In the genomic region with DNA sequence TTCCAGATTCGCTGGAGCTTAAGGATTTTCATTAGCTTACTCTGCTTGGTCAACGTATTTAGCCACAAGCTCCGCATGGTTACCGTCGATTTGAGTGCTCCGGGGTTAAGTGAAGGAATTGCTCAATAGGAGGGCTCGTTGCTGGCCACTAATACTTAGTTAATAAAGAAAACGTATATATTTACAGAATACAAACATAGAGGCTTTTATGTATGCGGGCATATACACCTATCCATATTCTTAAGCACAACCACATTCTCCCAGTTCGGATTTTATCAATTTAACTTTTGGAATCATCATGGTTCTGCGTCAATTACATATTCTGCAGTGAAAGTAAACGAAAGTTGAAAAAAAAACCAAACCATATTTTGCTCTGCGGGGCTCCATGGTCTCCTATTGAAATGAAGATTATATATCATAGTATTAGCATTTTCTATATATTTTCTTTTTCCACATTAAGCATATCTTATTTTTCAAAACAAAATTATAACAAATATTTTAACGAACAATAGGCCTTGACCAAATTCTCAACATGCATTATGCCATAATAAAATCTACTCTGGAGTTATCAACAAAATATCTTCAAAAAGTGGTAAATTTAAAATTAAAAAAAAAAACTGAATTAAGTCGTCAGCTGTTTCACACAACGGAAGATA, we compare ENCODE assay signal across 3 fruit fly cellular contexts.
TF ChIP-seq lines count a peak whose summit lies in the region.

A gene (plus strand): TSS at position 564 of the 656 bp plus-strand sequence.
A gene (minus strand): TSS at position 606 of the 656 bp plus-strand sequence.

- TF ChIP-seq CTCF in whole organism, embryonic (GFP tag; optimal IDR thresholded peaks at IDR 0.05; lab: Kevin White, UChicago): no peak

TF ChIP-seq in whole organism, adult, 20 proteins besides CTCF, POLR2A, EP300 and RAD21:
- TF ChIP-seq toe (GFP tag; optimal IDR thresholded peaks at IDR 0.05; lab: Kevin White, UChicago) (no peak), kay (GFP tag; lab: Kevin White, UChicago; ENCODE audit: borderline replicate concordance) (no peak), Clk (GFP tag; optimal IDR thresholded peaks at IDR 0.05; lab: Kevin White, UChicago) (no peak), Mnt (GFP tag; optimal IDR thresholded peaks at IDR 0.05; lab: Kevin White, UChicago) (no peak), Hr96 (GFP tag; optimal IDR thresholded peaks at IDR 0.05; lab: Kevin White, UChicago) (no peak), CG5204 (GFP tag; optimal IDR thresholded peaks at IDR 0.05; lab: Kevin White, UChicago) (peak; percentile 33), ovo (GFP tag; optimal IDR thresholded peaks at IDR 0.05; lab: Kevin White, UChicago) (no peak), CG11617 (GFP tag; optimal IDR thresholded peaks at IDR 0.05; lab: Kevin White, UChicago) (no peak), CG33017 (tag; optimal IDR thresholded peaks at IDR 0.05; lab: Kevin White, UChicago) (no peak), CG14711 (tag; optimal IDR thresholded peaks at IDR 0.05; lab: Kevin White, UChicago) (no peak), tj (GFP tag; optimal IDR thresholded peaks at IDR 0.05; lab: Kevin White, UChicago) (no peak), CG12768 (GFP tag; optimal IDR thresholded peaks at IDR 0.05; lab: Kevin White, UChicago) (peak; percentile 45), cic (GFP tag; optimal IDR thresholded peaks at IDR 0.05; lab: Kevin White, UChicago) (no peak)
TF ChIP-seq in whole organism, adult: peak in this region for 2.

TF ChIP-seq in whole organism, embryonic, 481 proteins besides CTCF, POLR2A, EP300 and RAD21 (continues in another document):
- TF ChIP-seq corto (GFP tag; optimal IDR thresholded peaks at IDR 0.05; lab: Kevin White, UChicago) (no peak), cad (GFP tag; optimal IDR thresholded peaks at IDR 0.05; lab: Kevin White, UChicago) (no peak), CG7963 (GFP tag; IDR thresholded peaks at IDR 0.05; lab: Robert Waterston, UW; ENCODE audit: partially characterized antibody) (no peak), HLH3B (GFP tag; IDR thresholded peaks at IDR 0.05; lab: Robert Waterston, UW) (no peak), B-H2 (GFP tag; optimal IDR thresholded peaks at IDR 0.05; lab: Kevin White, UChicago) (peak; percentile 42), trh (GFP tag; optimal IDR thresholded peaks at IDR 0.05; lab: Kevin White, UChicago) (no peak), grn (GFP tag; optimal IDR thresholded peaks at IDR 0.05; lab: Kevin White, UChicago) (no peak), usp (GFP tag; optimal IDR thresholded peaks at IDR 0.05; lab: Kevin White, UChicago) (no peak), CG17385 (GFP tag; optimal IDR thresholded peaks at IDR 0.05; lab: Kevin White, UChicago) (peak; percentile 15), CG7786 (GFP tag; optimal IDR thresholded peaks at IDR 0.05; lab: Kevin White, UChicago) (no peak), E2f2 (GFP tag; IDR thresholded peaks at IDR 0.05; lab: Robert Waterston, UW) (no peak), H15 (GFP tag; IDR thresholded peaks at IDR 0.05; lab: Robert Waterston, UW) (no peak), gem (tag; optimal IDR thresholded peaks at IDR 0.05; lab: Kevin White, UChicago) (peak; percentile 3), danr (GFP tag; IDR thresholded peaks at IDR 0.05; lab: Robert Waterston, UW) (no peak), Dbx (GFP tag; IDR thresholded peaks at IDR 0.05; lab: Robert Waterston, UW) (no peak), ems (GFP tag; optimal IDR thresholded peaks at IDR 0.05; lab: Kevin White, UChicago) (no peak), lbe (GFP tag; optimal IDR thresholded peaks at IDR 0.05; lab: Kevin White, UChicago) (no peak), CG15514 (GFP tag; optimal IDR thresholded peaks at IDR 0.05; lab: Kevin White, UChicago) (peak; percentile 27), CG8765 (GFP tag; IDR thresholded peaks at IDR 0.05; lab: Robert Waterston, UW) (no peak), CG12299 (tag; optimal IDR thresholded peaks at IDR 0.05; lab: Kevin White, UChicago) (no peak), Eip74EF (GFP tag; optimal IDR thresholded peaks at IDR 0.05; lab: Kevin White, UChicago) (peak in 1 of 2 experiments; percentile 3), CG10654 (GFP tag; optimal IDR thresholded peaks at IDR 0.05; lab: Kevin White, UChicago) (peak; percentile 38), CoRest (tag; optimal IDR thresholded peaks at IDR 0.05; lab: Kevin White, UChicago) (peak; percentile 8), CG6175 (GFP tag; IDR thresholded peaks at IDR 0.05; lab: Robert Waterston, UW) (no peak), CG9817 (tag; optimal IDR thresholded peaks at IDR 0.05; lab: Kevin White, UChicago) (no peak), aop (GFP tag; IDR thresholded peaks at IDR 0.05; lab: Robert Waterston, UW) (no peak), CG7357 (GFP tag; IDR thresholded peaks at IDR 0.05; lab: Robert Waterston, UW) (no peak), caup (GFP tag; optimal IDR thresholded peaks at IDR 0.05; lab: Kevin White, UChicago; ENCODE audit: severe bottlenecking) (no peak), CG12071 (GFP tag; optimal IDR thresholded peaks at IDR 0.05; lab: Kevin White, UChicago) (no peak), CG11085 (GFP tag; IDR thresholded peaks at IDR 0.05; lab: Robert Waterston, UW) (no peak), CG33213 (GFP tag; optimal IDR thresholded peaks at IDR 0.05; lab: Kevin White, UChicago) (no peak), CG4707 (GFP tag; optimal IDR thresholded peaks at IDR 0.05; lab: Kevin White, UChicago) (no peak), sim (GFP tag; IDR thresholded peaks at IDR 0.05; lab: Robert Waterston, UW) (no peak), CG18619 (GFP tag; optimal IDR thresholded peaks at IDR 0.05; lab: Kevin White, UChicago) (no peak), fd3F (GFP tag; optimal IDR thresholded peaks at IDR 0.05; lab: Kevin White, UChicago) (peak; percentile 12), lola (GFP tag; optimal IDR thresholded peaks at IDR 0.05; lab: Kevin White, UChicago) (peak in 1 of 3 experiments; percentile 43), Usf (GFP tag; optimal IDR thresholded peaks at IDR 0.05; lab: Kevin White, UChicago) (no peak)

TF ChIP-seq in whole organism, prepupa, 60 proteins besides CTCF, POLR2A, EP300 and RAD21:
- no peak for TF ChIP-seq CG6792 (GFP tag; optimal IDR thresholded peaks at IDR 0.05; lab: Kevin White, UChicago)
- TF ChIP-seq CG4318 (GFP tag; optimal IDR thresholded peaks at IDR 0.05; lab: Kevin White, UChicago): no peak
- TF ChIP-seq CG7368 (GFP tag; optimal IDR thresholded peaks at IDR 0.05; lab: Kevin White, UChicago): no peak
- TF ChIP-seq CG3032 (tag; optimal IDR thresholded peaks at IDR 0.05; lab: Kevin White, UChicago): no peak
- TF ChIP-seq Eip78C (GFP tag; lab: Kevin White, UChicago): peak; percentile 68
TF ChIP-seq in whole organism, prepupa: peak in this region for 1.
